Worm (Caenorhabditis elegans) whole organism, L3 larva: ENCODE measurements around the gene elo-3.

Experiments
- R02D3.7 ChIP-seq: fragments of 150-350 bp; optimal IDR thresholded peaks from 2 replicates; lab custom pipeline; 2014; ENCODE audit warnings: missing biosample characterization, missing genetic modification characterization
- ZK546.5 ChIP-seq: sonication (generic microtip); optimal IDR thresholded peaks from 2 replicates; lab custom pipeline; 2017; ENCODE audit warnings: missing biosample characterization, missing genetic modification characterization
- aly-2 ChIP-seq: fragments of 150-350 bp; optimal IDR thresholded peaks from 2 replicates; lab custom pipeline; 2014; ENCODE audit warnings: missing biosample characterization, missing genetic modification characterization
- ama-1 ChIP-seq: fragments of 150-350 bp; optimal IDR thresholded peaks from 2 replicates; lab custom pipeline; 2018
- ceh-16 ChIP-seq: sonication (generic microtip); optimal IDR thresholded peaks from 2 replicates; lab custom pipeline; 2017; ENCODE audit warnings: missing biosample characterization, missing genetic modification characterization
- ceh-9 ChIP-seq: sonication (generic microtip); optimal IDR thresholded peaks from 2 replicates; lab custom pipeline; 2018; ENCODE audit warnings: missing biosample characterization, missing genetic modification characterization
- egl-27 ChIP-seq: sonication (generic microtip); optimal IDR thresholded peaks from 4 replicates; lab custom pipeline; 2017; ENCODE audit warnings: missing biosample characterization, missing genetic modification reagents, missing genetic modification characterization
- elt-1 ChIP-seq: fragments of 150-350 bp; optimal IDR thresholded peaks from 2 replicates; lab custom pipeline; 2014; ENCODE audit warnings: missing biosample characterization, missing genetic modification characterization
- lin-15B ChIP-seq: fragments of 150-350 bp; optimal IDR thresholded peaks from 2 replicates; lab custom pipeline; 2014; ENCODE audit warnings: missing biosample characterization, missing genetic modification characterization
- mdl-1 ChIP-seq: fragments of 150-350 bp; optimal IDR thresholded peaks from 2 replicates; lab custom pipeline; 2014; ENCODE audit warnings: missing biosample characterization, missing genetic modification characterization
- nhr-237 ChIP-seq: fragments of 150-350 bp; optimal IDR thresholded peaks from 2 replicates; lab custom pipeline; 2014; ENCODE audit warnings: missing biosample characterization, missing genetic modification characterization
- nhr-28 ChIP-seq: fragments of 150-350 bp; optimal IDR thresholded peaks from 2 replicates; lab custom pipeline; 2014; ENCODE audit warnings: missing biosample characterization, missing genetic modification characterization
- pqm-1 ChIP-seq: fragments of 150-350 bp; optimal IDR thresholded peaks from 2 replicates; lab custom pipeline; 2017; ENCODE audit warnings: missing biosample characterization, missing genetic modification characterization, inconsistent platforms
- ztf-11 ChIP-seq: fragments of 150-350 bp; optimal IDR thresholded peaks from 2 replicates; lab custom pipeline; 2014; ENCODE audit warnings: missing biosample characterization, missing genetic modification characterization

DNA sequence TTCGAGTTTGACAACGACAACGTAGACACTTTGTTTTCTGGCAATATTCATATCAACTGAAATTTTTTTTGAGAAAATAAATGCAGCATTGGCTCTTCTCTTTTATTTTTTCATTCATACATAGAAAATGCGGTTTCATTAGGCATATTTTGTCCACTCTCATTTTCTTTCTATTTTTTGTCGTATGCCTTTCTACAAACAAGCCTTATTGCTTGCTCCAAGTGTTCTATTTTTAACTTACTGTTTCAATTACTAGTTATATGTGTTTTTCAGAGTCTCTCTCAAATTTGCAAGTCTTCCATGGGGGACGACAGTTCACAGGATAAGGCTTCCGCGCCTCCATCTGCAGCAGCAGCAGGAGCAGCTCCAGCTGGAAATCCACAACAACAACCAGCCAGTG lies 31.5 kb upstream of the elo-3 start, which contains the start of gene kcc-1:
- TF ChIP-seq R02D3.7 = no peak
- no peak for TF ChIP-seq nhr-28 (tag; lab: Kevin White, UChicago)
- no peak for TF ChIP-seq ama-1 (lab: Kevin White, UChicago)
- no peak for TF ChIP-seq nhr-237
- TF ChIP-seq aly-2 (tag; lab: Kevin White, UChicago) = no peak
- no peak for TF ChIP-seq ztf-11 (tag; lab: Kevin White, UChicago)
- no peak for TF ChIP-seq mdl-1 (tag; lab: Kevin White, UChicago)
- TF ChIP-seq ZK546.5 (tag; lab: Kevin White, UChicago) = no peak
- TF ChIP-seq elt-1 (tag; lab: Kevin White, UChicago) = no peak
- no peak for TF ChIP-seq pqm-1 (tag; lab: Kevin White, UChicago)
- TF ChIP-seq egl-27 (tag; lab: Kevin White, UChicago) = no peak
- TF ChIP-seq ceh-9 = no peak
- no peak for TF ChIP-seq ceh-16 (tag; lab: Kevin White, UChicago)
- TF ChIP-seq lin-15B (tag; lab: Kevin White, UChicago) = no peak
